Worm (Caenorhabditis elegans) whole organism, midembryonic: ENCODE measurements around the gene F43D2.3.

Source experiments
- T22C8.4 ChIP-seq: fragments of 200-800 bp; sonication (Bioruptor generic); IDR thresholded peaks from 2 replicates; pipeline ENCODE4 v1.3.6; 2022; ENCODE audit warnings: missing genetic modification characterization, missing compliant biosample characterization
- cog-1 ChIP-seq: sonication (generic microtip); optimal IDR thresholded peaks from 2 replicates; lab custom pipeline; 2016; ENCODE audit warnings: missing genetic modification characterization, missing compliant biosample characterization
- flt-1 ChIP-seq: fragments of 200-800 bp; sonication (Bioruptor generic); IDR thresholded peaks from 2 replicates; pipeline ENCODE4 v1.3.6; 2022; ENCODE audit warnings: missing genetic modification characterization, missing compliant biosample characterization
- klf-2 ChIP-seq: fragments of 200-800 bp; sonication (Bioruptor generic); conservative IDR thresholded peaks from 2 replicates; pipeline ENCODE4 v1.3.6; 2022; ENCODE audit warnings: missing genetic modification reagents, missing genetic modification characterization, missing compliant biosample characterization
- med-1 ChIP-seq: sonication (generic microtip); optimal IDR thresholded peaks from 2 replicates; lab custom pipeline; 2017; ENCODE audit warnings: missing genetic modification characterization, mild to moderate bottlenecking, missing compliant biosample characterization, antibody characterized with exemption, missing genetic modification reagents; ENCODE audit not compliant: insufficient read depth
- ref-1 ChIP-seq: fragments of 200-800 bp; sonication (Bioruptor generic); conservative IDR thresholded peaks from 2 replicates; pipeline ENCODE4 v1.3.6; 2022; ENCODE audit warnings: missing genetic modification reagents, missing genetic modification characterization, missing compliant biosample characterization
- tab-1 ChIP-seq: fragments of 200-800 bp; sonication (Bioruptor generic); IDR thresholded peaks from 2 replicates; pipeline ENCODE4 v1.3.6; 2022; ENCODE audit warnings: missing genetic modification characterization, missing compliant biosample characterization
- ztf-23 ChIP-seq: fragments of 200-800 bp; sonication (Bioruptor generic); IDR thresholded peaks from 2 replicates; pipeline ENCODE4 v1.3.6; 2022; ENCODE audit warnings: missing genetic modification reagents, missing genetic modification characterization, missing compliant biosample characterization
- ztf-29 ChIP-seq: fragments of 200-800 bp; sonication (Bioruptor generic); IDR thresholded peaks from 2 replicates; pipeline ENCODE4 v1.3.6; 2022; ENCODE audit warnings: missing genetic modification reagents, missing genetic modification characterization, missing compliant biosample characterization

Gene F43D2.3

ce11 chrV:14655689-14656088 is 24.0 kb downstream of the F43D2.3 start:
- no peak for TF ChIP-seq ztf-29
- TF ChIP-seq T22C8.4: no peak
- TF ChIP-seq klf-2 (GFP tag; lab: Robert Waterston, UW): no peak
- TF ChIP-seq cog-1 (tag; lab: Kevin White, UChicago): no peak

ce11 chrV:14656970-14657369 is 25.3 kb downstream of the F43D2.3 start:
- no peak for TF ChIP-seq ztf-23 (GFP tag; lab: Robert Waterston, UW)
- no peak for TF ChIP-seq tab-1 (GFP tag; lab: Robert Waterston, UW)
- no peak for TF ChIP-seq med-1 (GFP tag; lab: Kevin White, UChicago)
- no peak for TF ChIP-seq ref-1 (GFP tag; lab: Robert Waterston, UW)
- no peak for TF ChIP-seq ztf-29
- TF ChIP-seq cog-1 (tag; lab: Kevin White, UChicago): no peak
- no peak for TF ChIP-seq T22C8.4
- no peak for TF ChIP-seq klf-2 (GFP tag; lab: Robert Waterston, UW)
- no peak for TF ChIP-seq flt-1

ce11 chrV:14658131-14658530 is 26.4 kb downstream of the F43D2.3 start, which contains the start of gene slc-25A29:
TSS of gene slc-25A29 (minus strand) at chrV:14658175.
- TF ChIP-seq ztf-29: no peak
- no peak for TF ChIP-seq ref-1 (GFP tag; lab: Robert Waterston, UW)
- TF ChIP-seq cog-1 (tag; lab: Kevin White, UChicago): no peak
- no peak for TF ChIP-seq med-1 (GFP tag; lab: Kevin White, UChicago)
- no peak for TF ChIP-seq flt-1
- TF ChIP-seq klf-2 (GFP tag; lab: Robert Waterston, UW): no peak
- TF ChIP-seq ztf-23 (GFP tag; lab: Robert Waterston, UW): no peak

- no peak for TF ChIP-seq T22C8.4
- TF ChIP-seq ztf-29: no peak
- no peak for TF ChIP-seq cog-1 (tag; lab: Kevin White, UChicago)
- no peak for TF ChIP-seq med-1 (GFP tag; lab: Kevin White, UChicago)
- no peak for TF ChIP-seq klf-2 (GFP tag; lab: Robert Waterston, UW)
- TF ChIP-seq ref-1 (GFP tag; lab: Robert Waterston, UW): no peak
- no peak for TF ChIP-seq ztf-23 (GFP tag; lab: Robert Waterston, UW)
- TF ChIP-seq flt-1: no peak
- no peak for TF ChIP-seq tab-1 (GFP tag; lab: Robert Waterston, UW)
Measured at ce11 chrV:14659595-14659994, 27.9 kb downstream of the F43D2.3 start.

ce11 chrV:14660608-14661355 is 29.1 kb downstream of the F43D2.3 start, which contains the start of gene srh-17:
TSS of gene srh-17 (plus strand) at chrV:14661305.
- TF ChIP-seq klf-2 (GFP tag; lab: Robert Waterston, UW): no peak
- no peak for TF ChIP-seq tab-1 (GFP tag; lab: Robert Waterston, UW)
- TF ChIP-seq ztf-23 (GFP tag; lab: Robert Waterston, UW): no peak
- no peak for TF ChIP-seq ztf-29
- TF ChIP-seq T22C8.4: no peak
- no peak for TF ChIP-seq flt-1
- TF ChIP-seq med-1 (GFP tag; lab: Kevin White, UChicago): no peak
- TF ChIP-seq cog-1 (tag; lab: Kevin White, UChicago): no peak
- TF ChIP-seq ref-1 (GFP tag; lab: Robert Waterston, UW): no peak

ce11 chrV:14663006-14663405 is 31.3 kb downstream of the F43D2.3 start, which contains the start of gene C47E8.9:
TSS of gene C47E8.9 (plus strand) at chrV:14663306.
- TF ChIP-seq ref-1 (GFP tag; lab: Robert Waterston, UW): no peak
- no peak for TF ChIP-seq ztf-23 (GFP tag; lab: Robert Waterston, UW)
- TF ChIP-seq cog-1 (tag; lab: Kevin White, UChicago): no peak
- no peak for TF ChIP-seq flt-1
- TF ChIP-seq tab-1 (GFP tag; lab: Robert Waterston, UW): no peak
- no peak for TF ChIP-seq T22C8.4
- no peak for TF ChIP-seq klf-2 (GFP tag; lab: Robert Waterston, UW)
- no peak for TF ChIP-seq ztf-29
- no peak for TF ChIP-seq med-1 (GFP tag; lab: Kevin White, UChicago)

- TF ChIP-seq T22C8.4 (no peak), cog-1 (tag; lab: Kevin White, UChicago) (no peak), klf-2 (GFP tag; lab: Robert Waterston, UW) (no peak), ztf-23 (GFP tag; lab: Robert Waterston, UW) (no peak)
Measured at ce11 chrV:14665728-14666127, 34.0 kb downstream of the F43D2.3 start, which contains the start of gene C47E8.1. TSS of gene C47E8.1 (plus strand) at chrV:14666028.

- TF ChIP-seq med-1 (GFP tag; lab: Kevin White, UChicago) (no peak), klf-2 (GFP tag; lab: Robert Waterston, UW) (no peak), tab-1 (GFP tag; lab: Robert Waterston, UW) (no peak), ztf-29 (no peak), T22C8.4 (no peak), cog-1 (tag; lab: Kevin White, UChicago) (no peak), flt-1 (no peak), ztf-23 (GFP tag; lab: Robert Waterston, UW) (no peak), ref-1 (GFP tag; lab: Robert Waterston, UW) (no peak)
Measured at ce11 chrV:14678298-14678697, 46.6 kb downstream of the F43D2.3 start.

- TF ChIP-seq flt-1 (no peak), T22C8.4 (no peak), ztf-29 (no peak), tab-1 (GFP tag; lab: Robert Waterston, UW) (no peak), med-1 (GFP tag; lab: Kevin White, UChicago) (no peak), ztf-23 (GFP tag; lab: Robert Waterston, UW) (no peak), klf-2 (GFP tag; lab: Robert Waterston, UW) (no peak), cog-1 (tag; lab: Kevin White, UChicago) (no peak), ref-1 (GFP tag; lab: Robert Waterston, UW) (no peak)
Measured at ce11 chrV:14680014-14680413, 48.3 kb downstream of the F43D2.3 start, which contains the start of gene C47E8.3. TSS of gene C47E8.3 (plus strand) at chrV:14680314.
